Fruit fly (Drosophila melanogaster) whole organism, embryonic: Measurements from ENCODE around the gene CG16719.
A peak's percentile ranks its signal among the peaks of the same experiment; 100 is the strongest.

Experiments
- Atf3 ChIP-seq: fragments of 200-800 bp; sonication (Bioruptor generic); optimal IDR thresholded peaks from 3 replicates; lab custom pipeline; 2016; ENCODE audit warnings: missing biosample characterization, missing genetic modification characterization
- B-H1 ChIP-seq: fragments of 200-800 bp; sonication (Bioruptor generic); IDR thresholded peaks from 3 replicates; pipeline ENCODE4 v1.3.6; 2022; ENCODE audit warnings: missing biosample characterization, missing genetic modification characterization
- Bgb ChIP-seq: fragments of 200-800 bp; sonication (Bioruptor generic); IDR thresholded peaks from 2 replicates; pipeline ENCODE4 v1.3.6; 2022; ENCODE audit warnings: missing biosample characterization, missing genetic modification characterization; ENCODE audit not compliant: partially characterized antibody
- CG12155 ChIP-seq: fragments of 200-800 bp; sonication (Bioruptor generic); optimal IDR thresholded peaks from 3 replicates; lab custom pipeline; 2016; ENCODE audit warnings: missing biosample characterization, missing genetic modification characterization
- CG12391 ChIP-seq: fragments of 200-800 bp; sonication (Bioruptor generic); optimal IDR thresholded peaks from 3 replicates; lab custom pipeline; 2018; ENCODE audit warnings: missing biosample characterization, mild to moderate bottlenecking, missing genetic modification characterization, moderate library complexity
- CG13624 ChIP-seq: fragments of 200-800 bp; sonication (Bioruptor generic); optimal IDR thresholded peaks from 2 replicates; lab custom pipeline; 2016; ENCODE audit warnings: missing biosample characterization, missing genetic modification characterization
- CG13775 ChIP-seq: fragments of 200-800 bp; sonication (Bioruptor generic); optimal IDR thresholded peaks from 3 replicates; lab custom pipeline; 2017; ENCODE audit warnings: missing biosample characterization, mild to moderate bottlenecking, missing genetic modification characterization
- CG14050 ChIP-seq: fragments of 200-800 bp; sonication (Bioruptor generic); IDR thresholded peaks from 3 replicates; pipeline ENCODE4 v1.3.6; 2022; ENCODE audit warnings: missing biosample characterization, missing genetic modification characterization
- CG14667 ChIP-seq: fragments of 200-800 bp; sonication (Bioruptor generic); IDR thresholded peaks from 2 replicates; pipeline ENCODE4 v1.3.6; 2022; ENCODE audit warnings: missing biosample characterization, missing genetic modification characterization
- CG14965 ChIP-seq: fragments of 200-800 bp; sonication (Bioruptor generic); optimal IDR thresholded peaks from 2 replicates; lab custom pipeline; 2016; ENCODE audit warnings: missing biosample characterization, missing genetic modification characterization, borderline replicate concordance
- CG31365 ChIP-seq: fragments of 200-800 bp; sonication (Bioruptor generic); optimal IDR thresholded peaks from 2 replicates; lab custom pipeline; 2018; ENCODE audit warnings: missing biosample characterization, mild to moderate bottlenecking, missing genetic modification characterization
- CG31388 ChIP-seq: fragments of 200-800 bp; sonication (Bioruptor generic); optimal IDR thresholded peaks from 2 replicates; lab custom pipeline; 2016; ENCODE audit warnings: missing biosample characterization, missing genetic modification characterization
- CG3163 ChIP-seq: fragments of 200-800 bp; sonication (Bioruptor generic); optimal IDR thresholded peaks from 3 replicates; lab custom pipeline; 2016; ENCODE audit warnings: missing biosample characterization, missing genetic modification characterization
- CG3726 ChIP-seq: fragments of 200-800 bp; sonication (Bioruptor generic); IDR thresholded peaks from 3 replicates; pipeline ENCODE4, ENCODE4 v1.3.6; 2022; ENCODE audit warnings: missing biosample characterization, missing genetic modification characterization
- CG43689 ChIP-seq: fragments of 200-800 bp; sonication (Bioruptor generic); IDR thresholded peaks from 2 replicates; pipeline ENCODE4 v1.3.6; 2022; ENCODE audit warnings: missing biosample characterization, missing genetic modification characterization
- CG5245 ChIP-seq: fragments of 200-800 bp; sonication (Bioruptor generic); optimal IDR thresholded peaks from 3 replicates; lab custom pipeline; 2016; ENCODE audit warnings: missing biosample characterization, missing genetic modification characterization
- CG6813 ChIP-seq: fragments of 200-800 bp; sonication (Bioruptor generic); optimal IDR thresholded peaks from 2 replicates; lab custom pipeline; 2017; ENCODE audit warnings: missing biosample characterization, missing genetic modification characterization, mild to moderate bottlenecking, moderate library complexity, missing genetic modification reagents
- CG7271 ChIP-seq: fragments of 200-800 bp; sonication (Bioruptor generic); optimal IDR thresholded peaks from 2 replicates; lab custom pipeline; 2018; ENCODE audit warnings: missing biosample characterization, mild to moderate bottlenecking, missing genetic modification characterization, moderate library complexity
- CG7357 ChIP-seq: fragments of 200-800 bp; sonication (Bioruptor generic); IDR thresholded peaks from 3 replicates; pipeline ENCODE4 v1.3.6; 2022; ENCODE audit warnings: missing biosample characterization, missing genetic modification characterization
- CG7372 ChIP-seq: fragments of 200-800 bp; sonication (Bioruptor generic); IDR thresholded peaks from 2 replicates; pipeline ENCODE4 v1.3.6; 2022; ENCODE audit warnings: missing biosample characterization, missing genetic modification characterization
- CG9932 ChIP-seq: fragments of 200-800 bp; sonication (Bioruptor generic); IDR thresholded peaks from 2 replicates; pipeline ENCODE4 v1.3.6; 2022; ENCODE audit warnings: missing biosample characterization, missing genetic modification characterization
- Camta ChIP-seq: fragments of 200-800 bp; sonication (Bioruptor generic); optimal IDR thresholded peaks from 2 replicates; lab custom pipeline; 2016; ENCODE audit warnings: missing biosample characterization, missing genetic modification characterization
- CkIIα-i1 ChIP-seq: fragments of 200-800 bp; sonication (Bioruptor generic); IDR thresholded peaks from 2 replicates; pipeline ENCODE4 v1.3.6; 2022; ENCODE audit warnings: missing biosample characterization, missing genetic modification characterization
- Dll ChIP-seq: fragments of 200-800 bp; sonication (Bioruptor generic); IDR thresholded peaks from 4 replicates; pipeline ENCODE4 v1.3.6; 2022; ENCODE audit warnings: missing biosample characterization, missing genetic modification characterization; ENCODE audit not compliant: partially characterized antibody
- Max ChIP-seq: fragments of 200-800 bp; sonication (Bioruptor generic); optimal IDR thresholded peaks from 2 replicates; lab custom pipeline; 2016; ENCODE audit warnings: missing biosample characterization, mild to moderate bottlenecking, missing genetic modification characterization
- Meics ChIP-seq: fragments of 200-800 bp; sonication (Bioruptor generic); optimal IDR thresholded peaks from 2 replicates; lab custom pipeline; 2017; ENCODE audit warnings: missing biosample characterization, mild to moderate bottlenecking, missing genetic modification characterization
- Mrtf ChIP-seq: fragments of 200-800 bp; sonication (Bioruptor generic); IDR thresholded peaks from 3 replicates; pipeline ENCODE4 v1.3.6; 2022; ENCODE audit warnings: missing biosample characterization, missing genetic modification characterization
- NfI ChIP-seq: fragments of 200-800 bp; sonication (Bioruptor generic); optimal IDR thresholded peaks from 3 replicates; lab custom pipeline; 2018; ENCODE audit warnings: missing biosample characterization, mild to moderate bottlenecking, missing genetic modification characterization, moderate library complexity
- Ravus ChIP-seq: fragments of 200-800 bp; sonication (Bioruptor generic); IDR thresholded peaks from 2 replicates; pipeline ENCODE4 v1.3.6; 2022; ENCODE audit warnings: missing biosample characterization, missing genetic modification characterization
- Trl ChIP-seq, 3 experiments: fragments of >200 bp in 2 of 3; fragments of 200-800 bp in 1 of 3; sonication (Bioruptor generic) in 1 of 3; optimal IDR thresholded peaks; 2 replicates in 1 of 3; 3 replicates in 2 of 3; lab custom pipeline; 2016 to 2017; ENCODE audit warnings: missing biosample characterization in 1 of 3, missing genetic modification characterization in 1 of 3
- Vsx1 ChIP-seq: fragments of 200-800 bp; sonication (Bioruptor generic); optimal IDR thresholded peaks from 2 replicates; lab custom pipeline; 2017; ENCODE audit warnings: missing biosample characterization, mild to moderate bottlenecking, missing genetic modification characterization, missing genetic modification reagents
- Xrp1 ChIP-seq: fragments of 200-800 bp; sonication (Bioruptor generic); IDR thresholded peaks from 2 replicates; pipeline ENCODE4 v1.3.6; 2022; ENCODE audit warnings: missing biosample characterization, missing genetic modification characterization
- ato ChIP-seq: fragments of 200-800 bp; sonication (Bioruptor generic); IDR thresholded peaks from 2 replicates; pipeline ENCODE4 v1.3.6; 2022; ENCODE audit warnings: missing biosample characterization, missing genetic modification characterization; ENCODE audit not compliant: partially characterized antibody
- cg ChIP-seq: fragments of 200-800 bp; sonication (Bioruptor generic); optimal IDR thresholded peaks from 3 replicates; lab custom pipeline; 2019; ENCODE audit warnings: missing biosample characterization, mild to moderate bottlenecking, missing genetic modification characterization, moderate library complexity
- chif ChIP-seq, 2 experiments: fragments of 200-800 bp; sonication (Bioruptor generic); optimal IDR thresholded peaks; 3 replicates each; lab custom pipeline; 2016; ENCODE audit warnings: missing biosample characterization in 2 of 2, missing genetic modification characterization in 2 of 2
- crol ChIP-seq: fragments of 200-800 bp; sonication (Bioruptor generic); IDR thresholded peaks from 2 replicates; pipeline ENCODE4 v1.3.6; 2022; ENCODE audit warnings: missing biosample characterization, missing genetic modification characterization
- esg ChIP-seq: fragments of 200-800 bp; sonication (Bioruptor generic); conservative IDR thresholded peaks from 2 replicates; pipeline ENCODE4 v1.3.6; 2022; ENCODE audit warnings: missing biosample characterization, missing genetic modification characterization
- eve ChIP-seq, 2 experiments: fragments of >200 bp; optimal IDR thresholded peaks; 2 replicates each; lab custom pipeline; 2017; ENCODE audit warnings: missing biosample characterization in 2 of 2, missing genetic modification characterization in 2 of 2
- ewg ChIP-seq: fragments of 200-800 bp; sonication (Bioruptor generic); optimal IDR thresholded peaks from 3 replicates; lab custom pipeline; 2017; ENCODE audit warnings: mild to moderate bottlenecking, missing biosample characterization, missing genetic modification reagents, missing genetic modification characterization
- gro ChIP-seq: fragments of 200-800 bp; sonication (Bioruptor generic); optimal IDR thresholded peaks from 2 replicates; lab custom pipeline; 2016; ENCODE audit warnings: missing biosample characterization, missing genetic modification characterization
- h ChIP-seq: fragments of >200 bp; optimal IDR thresholded peaks from 2 replicates; lab custom pipeline; 2017
- hkb ChIP-seq, 2 experiments: fragments of 200-800 bp in 1 of 2; fragments of >200 bp in 1 of 2; sonication (Bioruptor generic) in 1 of 2; IDR thresholded peaks in 1 of 2; optimal IDR thresholded peaks in 1 of 2; 2 replicates each; pipeline versions ENCODE4 v1.3.6 to Lab custom; 2017 to 2022; ENCODE audit warnings: missing biosample characterization in 1 of 2, missing genetic modification characterization in 1 of 2
- lbe ChIP-seq: fragments of 200-800 bp; sonication (Bioruptor generic); optimal IDR thresholded peaks from 2 replicates; lab custom pipeline; 2016; ENCODE audit warnings: missing biosample characterization, mild to moderate bottlenecking, missing genetic modification characterization
- mam ChIP-seq: fragments of 200-800 bp; sonication (Bioruptor generic); optimal IDR thresholded peaks from 3 replicates; lab custom pipeline; 2016; ENCODE audit warnings: missing biosample characterization, missing genetic modification characterization
- pfk ChIP-seq: fragments of 200-800 bp; sonication (Bioruptor generic); optimal IDR thresholded peaks from 2 replicates; lab custom pipeline; 2018; ENCODE audit warnings: missing biosample characterization, mild to moderate bottlenecking, missing genetic modification characterization, moderate library complexity
- row ChIP-seq: fragments of 200-800 bp; sonication (Bioruptor generic); IDR thresholded peaks from 3 replicates; pipeline ENCODE4 v1.3.6; 2022; ENCODE audit warnings: missing biosample characterization, missing genetic modification characterization
- sna ChIP-seq: fragments of 200-800 bp; sonication (Bioruptor generic); IDR thresholded peaks from 2 replicates; pipeline ENCODE4 v1.3.6; 2022; ENCODE audit warnings: missing biosample characterization, missing genetic modification characterization; ENCODE audit not compliant: partially characterized antibody
- trh ChIP-seq: fragments of 200-800 bp; sonication (Bioruptor generic); optimal IDR thresholded peaks from 2 replicates; lab custom pipeline; 2016; ENCODE audit warnings: missing biosample characterization, missing genetic modification characterization
- unpg ChIP-seq: fragments of 200-800 bp; sonication (Bioruptor generic); optimal IDR thresholded peaks from 3 replicates; lab custom pipeline; 2018; ENCODE audit warnings: missing biosample characterization, mild to moderate bottlenecking, missing genetic modification characterization, moderate library complexity

The CG16719 gene

DNA sequence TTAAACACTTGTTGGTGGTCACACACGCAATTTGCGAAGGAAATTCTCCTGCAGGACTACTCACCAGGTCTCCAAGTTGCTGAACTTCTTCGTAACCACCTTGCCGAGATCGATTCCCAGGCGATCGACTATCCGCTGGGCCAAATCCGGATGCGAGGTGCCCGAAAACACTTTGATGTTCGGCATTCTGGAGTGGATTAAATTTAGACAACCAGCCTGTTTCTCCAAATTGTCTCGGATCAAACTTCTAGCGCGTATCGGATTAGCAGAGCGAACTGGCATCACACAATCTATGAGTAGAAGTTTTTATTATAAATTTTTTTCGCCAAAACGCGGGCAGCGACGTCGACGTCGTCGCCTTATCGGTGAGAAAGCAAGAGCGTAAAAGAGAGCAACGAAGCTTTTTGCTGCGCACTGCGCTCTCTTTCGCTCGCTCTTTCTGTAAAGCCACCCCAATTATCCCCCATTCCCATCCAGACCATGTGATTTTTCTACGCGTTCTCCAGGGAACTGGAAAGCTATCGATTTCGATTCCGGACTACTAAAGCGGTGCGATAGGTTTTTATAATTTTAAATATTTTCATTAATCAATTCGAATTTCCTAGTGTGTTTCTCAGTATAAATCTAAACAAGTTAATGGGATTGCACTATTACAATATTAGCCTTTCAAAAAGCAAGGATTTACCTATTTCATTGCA is 9.3 kb downstream of the CG16719 start (continued):
- TF ChIP-seq hkb (optimal IDR thresholded peaks at IDR 0.05; lab: Kevin White, UChicago) = no peak
- TF ChIP-seq hkb (GFP tag; IDR thresholded peaks at IDR 0.05; lab: Robert Waterston, UW) = no peak
- no peak for TF ChIP-seq CG14667 (GFP tag; lab: Robert Waterston, UW)
- no peak for TF ChIP-seq CG5245 (GFP tag; lab: Kevin White, UChicago)
- TF ChIP-seq CG3163 (GFP tag; lab: Kevin White, UChicago) = peak; percentile 86
- TF ChIP-seq esg (GFP tag; lab: Robert Waterston, UW) = no peak
- TF ChIP-seq CG6813 (GFP tag; lab: Kevin White, UChicago) = peak; percentile 13
- no peak for TF ChIP-seq Xrp1 (GFP tag; lab: Robert Waterston, UW)
- TF ChIP-seq gro = no peak
- no peak for TF ChIP-seq Bgb (GFP tag; lab: Robert Waterston, UW)
- TF ChIP-seq CG3726 (GFP tag; lab: Robert Waterston, UW) = no peak
- no peak for TF ChIP-seq CG12155 (GFP tag; lab: Kevin White, UChicago)
- TF ChIP-seq CG9932 (GFP tag; lab: Robert Waterston, UW) = 0 out of 2 replicates have a peak, but pooled peaks have one; percentile 11
- no peak for TF ChIP-seq mam (GFP tag; lab: Kevin White, UChicago)
- TF ChIP-seq CG7271 (tag; lab: Kevin White, UChicago) = no peak
- no peak for TF ChIP-seq unpg (GFP tag; lab: Kevin White, UChicago)
- peak; percentile 15 for TF ChIP-seq Meics (GFP tag; lab: Kevin White, UChicago)
- no peak for TF ChIP-seq Ravus (GFP tag; lab: Robert Waterston, UW)
- TF ChIP-seq row (GFP tag; lab: Robert Waterston, UW) = no peak
- no peak for TF ChIP-seq crol
- TF ChIP-seq h (lab: Kevin White, UChicago) = no peak
- TF ChIP-seq CG12391 = no peak
- no peak for TF ChIP-seq trh (GFP tag; lab: Kevin White, UChicago)
- TF ChIP-seq Dll = 0 out of 4 replicates have a peak, but pooled peaks have one; percentile 18
- TF ChIP-seq Vsx1 (GFP tag; lab: Kevin White, UChicago) = no peak
- no peak for TF ChIP-seq CG7372 (GFP tag; lab: Robert Waterston, UW)
- TF ChIP-seq B-H1 (GFP tag; lab: Robert Waterston, UW) = no peak
- TF ChIP-seq Mrtf (GFP tag; lab: Robert Waterston, UW) = no peak
- TF ChIP-seq Trl (optimal IDR thresholded peaks at IDR 0.05; lab: Kevin White, UChicago) = peak; percentile 91 to 98
- no peak for TF ChIP-seq Trl (GFP tag; optimal IDR thresholded peaks at IDR 0.05; lab: Kevin White, UChicago)
- TF ChIP-seq CG31388 (GFP tag; lab: Kevin White, UChicago) = no peak
- TF ChIP-seq ewg (GFP tag; lab: Kevin White, UChicago) = peak; percentile 24
- TF ChIP-seq CG13775 = no peak
- TF ChIP-seq CG14050 = no peak
- no peak for TF ChIP-seq CG43689 (GFP tag; lab: Robert Waterston, UW)
- TF ChIP-seq NfI (GFP tag; lab: Kevin White, UChicago) = no peak
- no peak for TF ChIP-seq CkIIα-i1
- TF ChIP-seq CG13624 (GFP tag; lab: Kevin White, UChicago) = no peak
- TF ChIP-seq ato (GFP tag; lab: Robert Waterston, UW) = no peak
- no peak for TF ChIP-seq eve (GFP tag; optimal IDR thresholded peaks at IDR 0.05; lab: Kevin White, UChicago)
- TF ChIP-seq chif (GFP tag; optimal IDR thresholded peaks at IDR 0.05; lab: Kevin White, UChicago) = no peak
- no peak for TF ChIP-seq Max (GFP tag; lab: Kevin White, UChicago)
- no peak for TF ChIP-seq cg (GFP tag; lab: Kevin White, UChicago)
- no peak for TF ChIP-seq lbe (GFP tag; lab: Kevin White, UChicago)
- no peak for TF ChIP-seq CG7357
- TF ChIP-seq Atf3 = no peak
- no peak for TF ChIP-seq CG14965 (GFP tag; lab: Kevin White, UChicago)
- TF ChIP-seq sna = 0 out of 2 replicates have a peak, but pooled peaks have one; percentile 30
- no peak for TF ChIP-seq Camta (GFP tag; lab: Kevin White, UChicago)
- no peak for TF ChIP-seq pfk (GFP tag; lab: Kevin White, UChicago)
- TF ChIP-seq CG31365 = no peak
